Fruit fly (Drosophila melanogaster): ENCODE data around the gene eIF4EHP.

The eIF4EHP gene

DNA sequence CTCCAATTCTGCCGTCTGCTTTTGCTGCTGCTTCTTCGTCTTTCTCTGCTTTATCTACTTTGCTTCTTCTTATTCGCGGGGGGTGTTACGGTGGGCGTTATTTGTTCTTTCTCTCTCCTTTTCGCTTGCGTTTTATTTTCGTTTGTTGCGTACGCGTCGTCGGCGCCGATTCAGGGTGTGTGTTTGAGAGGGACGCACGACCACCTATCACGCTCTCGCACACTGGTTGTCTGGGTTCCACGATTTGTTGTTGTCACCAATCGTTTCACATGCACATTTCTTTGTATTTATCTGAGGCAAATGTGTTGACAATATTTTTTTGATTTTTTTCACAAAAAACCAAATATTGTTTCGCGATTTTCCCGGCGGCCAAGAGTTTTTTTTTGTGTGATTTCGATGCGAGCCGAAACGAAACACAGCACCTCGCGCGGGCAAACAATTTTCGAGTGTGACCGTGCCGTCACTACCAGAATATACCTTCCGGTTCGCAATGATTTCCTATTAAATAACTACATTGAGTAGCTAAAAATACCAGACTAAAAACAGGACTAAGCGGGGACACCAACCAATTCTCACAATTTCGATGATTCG lies 3.4 kb downstream of the eIF4EHP start, which contains the start of gene Syx1A (continued):
- TF ChIP-seq Vsx2 (GFP tag; optimal IDR thresholded peaks at IDR 0.05; ENCODE audit: partially characterized antibody) (no peak), CrebA (GFP tag; optimal IDR thresholded peaks at IDR 0.05; ENCODE audit: borderline replicate concordance) (no peak), rgr (GFP tag; optimal IDR thresholded peaks at IDR 0.05) (no peak), Dfd (GFP tag; optimal IDR thresholded peaks at IDR 0.05) (no peak), h (GFP tag; optimal IDR thresholded peaks at IDR 0.05) (peak; percentile 26), CG9705 (GFP tag; optimal IDR thresholded peaks at IDR 0.05) (no peak), Hr78 (GFP tag; optimal IDR thresholded peaks at IDR 0.05) (no peak), woc (GFP tag; optimal IDR thresholded peaks at IDR 0.05) (peak; percentile 6), lola (GFP tag; optimal IDR thresholded peaks at IDR 0.05) (peak; percentile 46), Abd-B (GFP tag; optimal IDR thresholded peaks at IDR 0.05) (no peak), HLH106 (tag; optimal IDR thresholded peaks at IDR 0.05) (peak; percentile 23)

dm6 chr3R:24104471-24105311 lies 4.1 kb downstream of the eIF4EHP start:
- peak; percentile 19 for TF ChIP-seq lola (GFP tag; optimal IDR thresholded peaks at IDR 0.05)
- no peak for TF ChIP-seq dsf (GFP tag; optimal IDR thresholded peaks at IDR 0.05; ENCODE audit: borderline replicate concordance)
- TF ChIP-seq Jra (GFP tag; optimal IDR thresholded peaks at IDR 0.05), result peak; percentile 15
- TF ChIP-seq dl (GFP tag; optimal IDR thresholded peaks at IDR 0.05; ENCODE audit: insufficient read depth in 1 of 2, partially characterized antibody in 2 of 2), result peak in 1 of 2 experiments; percentile 60
- TF ChIP-seq foxo (GFP tag; optimal IDR thresholded peaks at IDR 0.05), result no peak
- TF ChIP-seq Rel (GFP tag; optimal IDR thresholded peaks at IDR 0.05), result peak; percentile 60
- TF ChIP-seq Rel (tag; optimal IDR thresholded peaks at IDR 0.05), result no peak
- TF ChIP-seq Dif (GFP tag; optimal IDR thresholded peaks at IDR 0.05; ENCODE audit: partially characterized antibody), result peak; percentile 56
- TF ChIP-seq CG32264 (GFP tag; optimal IDR thresholded peaks at IDR 0.05), result no peak

- TF ChIP-seq br (GFP tag; optimal IDR thresholded peaks at IDR 0.05) (no peak), Sp1 (GFP tag; optimal IDR thresholded peaks at IDR 0.05) (no peak), CrebA (GFP tag; optimal IDR thresholded peaks at IDR 0.05; ENCODE audit: borderline replicate concordance) (no peak), Hr78 (GFP tag; optimal IDR thresholded peaks at IDR 0.05) (no peak)
These were observed 5.1 kb downstream of the eIF4EHP start for dm6 chr3R:24103708-24104107.

dm6 chr3R:24102387-24102786 lies 6.4 kb downstream of the eIF4EHP start:
- TF ChIP-seq OdsH (GFP tag; optimal IDR thresholded peaks at IDR 0.05) (no peak), N (GFP tag; optimal IDR thresholded peaks at IDR 0.05) (no peak), h (GFP tag; optimal IDR thresholded peaks at IDR 0.05) (no peak), Mio (GFP tag; optimal IDR thresholded peaks at IDR 0.05) (no peak), Dif (GFP tag; optimal IDR thresholded peaks at IDR 0.05; ENCODE audit: partially characterized antibody) (no peak), Hr78 (GFP tag; optimal IDR thresholded peaks at IDR 0.05) (no peak), GATAd (GFP tag; optimal IDR thresholded peaks at IDR 0.05) (no peak), br (GFP tag; optimal IDR thresholded peaks at IDR 0.05) (no peak), ey (GFP tag; optimal IDR thresholded peaks at IDR 0.05) (no peak), dmrt93B (GFP tag; optimal IDR thresholded peaks at IDR 0.05) (no peak), jim (GFP tag; optimal IDR thresholded peaks at IDR 0.05) (no peak), woc (GFP tag; optimal IDR thresholded peaks at IDR 0.05) (no peak), Dfd (GFP tag; optimal IDR thresholded peaks at IDR 0.05) (no peak), Vsx2 (GFP tag; optimal IDR thresholded peaks at IDR 0.05; ENCODE audit: partially characterized antibody) (no peak)

dm6 chr3R:24101437-24101836 lies 7.3 kb downstream of the eIF4EHP start:
- TF ChIP-seq HLH106 (tag; optimal IDR thresholded peaks at IDR 0.05) (no peak), CrebA (GFP tag; optimal IDR thresholded peaks at IDR 0.05; ENCODE audit: borderline replicate concordance) (no peak), h (GFP tag; optimal IDR thresholded peaks at IDR 0.05) (no peak), Sp1 (GFP tag; optimal IDR thresholded peaks at IDR 0.05) (no peak), lola (GFP tag; optimal IDR thresholded peaks at IDR 0.05) (no peak), OdsH (GFP tag; optimal IDR thresholded peaks at IDR 0.05) (no peak), Vsx2 (GFP tag; optimal IDR thresholded peaks at IDR 0.05; ENCODE audit: partially characterized antibody) (no peak), GATAd (GFP tag; optimal IDR thresholded peaks at IDR 0.05) (no peak), fru (GFP tag; optimal IDR thresholded peaks at IDR 0.05) (no peak), dl (GFP tag; optimal IDR thresholded peaks at IDR 0.05; ENCODE audit: insufficient read depth in 1 of 2, partially characterized antibody in 2 of 2) (no peak), foxo (GFP tag; optimal IDR thresholded peaks at IDR 0.05) (no peak), psq (GFP tag; optimal IDR thresholded peaks at IDR 0.05) (no peak), ey (GFP tag; optimal IDR thresholded peaks at IDR 0.05) (no peak)
